Fruit fly (Drosophila melanogaster) whole organism, embryonic: ENCODE data around the gene CG10747.

Experiments
- Ada2b ChIP-seq: fragments of 200-800 bp; sonication (Bioruptor generic); IDR thresholded peaks from 2 replicates; pipeline ENCODE4 v1.3.6; 2022; ENCODE audit warnings: missing biosample characterization, missing genetic modification characterization
- Asciz ChIP-seq: fragments of 200-800 bp; sonication (Bioruptor generic); optimal IDR thresholded peaks from 2 replicates; lab custom pipeline; 2017; ENCODE audit warnings: missing biosample characterization, mild to moderate bottlenecking, missing genetic modification characterization, missing genetic modification reagents
- CG11504 ChIP-seq: fragments of 200-800 bp; sonication (Bioruptor generic); optimal IDR thresholded peaks from 3 replicates; lab custom pipeline; 2019; ENCODE audit warnings: missing biosample characterization, mild to moderate bottlenecking, missing genetic modification characterization, moderate library complexity
- CG12769 ChIP-seq: fragments of 200-800 bp; sonication (Bioruptor generic); optimal IDR thresholded peaks from 2 replicates; lab custom pipeline; 2019; ENCODE audit warnings: missing biosample characterization, mild to moderate bottlenecking, missing genetic modification characterization, moderate library complexity
- CG15269 ChIP-seq: fragments of 200-800 bp; sonication (Bioruptor generic); optimal IDR thresholded peaks from 2 replicates; lab custom pipeline; 2018; ENCODE audit warnings: missing biosample characterization, mild to moderate bottlenecking, missing genetic modification characterization, moderate library complexity
- CG1603 ChIP-seq: fragments of 200-800 bp; sonication (Bioruptor generic); optimal IDR thresholded peaks from 2 replicates; lab custom pipeline; 2019; ENCODE audit warnings: missing biosample characterization, mild to moderate bottlenecking, missing genetic modification characterization, moderate library complexity
- CG17359 ChIP-seq: fragments of 200-800 bp; sonication (Bioruptor generic); optimal IDR thresholded peaks from 3 replicates; lab custom pipeline; 2018; ENCODE audit warnings: missing biosample characterization, mild to moderate bottlenecking, missing genetic modification characterization, moderate library complexity
- CG1792 ChIP-seq: fragments of 200-800 bp; sonication (Bioruptor generic); optimal IDR thresholded peaks from 2 replicates; lab custom pipeline; 2016; ENCODE audit warnings: missing biosample characterization, missing genetic modification characterization
- CG2129 ChIP-seq: fragments of 200-800 bp; sonication (Bioruptor generic); IDR thresholded peaks from 2 replicates; pipeline ENCODE4 v1.3.6; 2022; ENCODE audit warnings: missing biosample characterization, missing genetic modification characterization; ENCODE audit not compliant: partially characterized antibody
- CG2199 ChIP-seq: fragments of 200-800 bp; sonication (Bioruptor generic); IDR thresholded peaks from 3 replicates; pipeline ENCODE4 v1.3.6; 2022; ENCODE audit warnings: missing biosample characterization, missing genetic modification characterization
- CG2678 ChIP-seq: fragments of 200-800 bp; sonication (Bioruptor generic); optimal IDR thresholded peaks from 3 replicates; lab custom pipeline; 2019; ENCODE audit warnings: missing biosample characterization, mild to moderate bottlenecking, missing genetic modification characterization, moderate library complexity
- CG32532 ChIP-seq: fragments of 200-800 bp; sonication (Bioruptor generic); IDR thresholded peaks from 2 replicates; pipeline ENCODE4 v1.3.6; 2022; ENCODE audit warnings: missing biosample characterization, missing genetic modification characterization
- CG3281 ChIP-seq: fragments of 200-800 bp; sonication (Bioruptor generic); optimal IDR thresholded peaks from 3 replicates; lab custom pipeline; 2017; ENCODE audit warnings: missing biosample characterization, mild to moderate bottlenecking, missing genetic modification characterization
- CG34224 ChIP-seq: fragments of 200-800 bp; sonication (Bioruptor generic); IDR thresholded peaks from 3 replicates; pipeline ENCODE4 v1.3.6; 2022; ENCODE audit warnings: missing biosample characterization, missing genetic modification characterization; ENCODE audit not compliant: partially characterized antibody
- CG6272 ChIP-seq: fragments of 200-800 bp; sonication (Bioruptor generic); IDR thresholded peaks from 2 replicates; pipeline ENCODE4 v1.3.6; 2022; ENCODE audit warnings: missing biosample characterization, missing genetic modification characterization
- CG7372 ChIP-seq: fragments of 200-800 bp; sonication (Bioruptor generic); IDR thresholded peaks from 2 replicates; pipeline ENCODE4 v1.3.6; 2022; ENCODE audit warnings: missing biosample characterization, missing genetic modification characterization
- CG9437 ChIP-seq: fragments of 200-800 bp; sonication (Bioruptor generic); optimal IDR thresholded peaks from 2 replicates; lab custom pipeline; 2018; ENCODE audit warnings: missing biosample characterization, mild to moderate bottlenecking, missing genetic modification characterization
- CTCF ChIP-seq: fragments of 200-800 bp; sonication (Bioruptor generic); optimal IDR thresholded peaks from 2 replicates; lab custom pipeline; 2017; ENCODE audit warnings: missing biosample characterization, mild to moderate bottlenecking, missing genetic modification characterization, moderate library complexity
- Gsc ChIP-seq: fragments of 200-800 bp; sonication (Bioruptor generic); IDR thresholded peaks from 2 replicates; pipeline ENCODE4 v1.3.6; 2022; ENCODE audit warnings: missing biosample characterization, missing genetic modification characterization
- H15 ChIP-seq: fragments of 200-800 bp; sonication (Bioruptor generic); IDR thresholded peaks from 3 replicates; pipeline ENCODE4 v1.3.6; 2022; ENCODE audit warnings: missing biosample characterization, missing genetic modification characterization
- H2.0 ChIP-seq: fragments of 200-800 bp; sonication (Bioruptor generic); IDR thresholded peaks from 2 replicates; pipeline ENCODE4 v1.3.6; 2022; ENCODE audit warnings: missing biosample characterization, missing genetic modification characterization
- HLH4C ChIP-seq: fragments of 200-800 bp; sonication (Bioruptor generic); IDR thresholded peaks from 3 replicates; pipeline ENCODE4 v1.3.6; 2022; ENCODE audit warnings: missing biosample characterization, missing genetic modification characterization; ENCODE audit not compliant: partially characterized antibody
- Lhr ChIP-seq: fragments of 200-800 bp; sonication (Bioruptor generic); optimal IDR thresholded peaks from 3 replicates; lab custom pipeline; 2017; ENCODE audit warnings: mild to moderate bottlenecking, missing biosample characterization, missing genetic modification reagents, missing genetic modification characterization
- MBD-R2 ChIP-seq: fragments of 200-800 bp; sonication (Bioruptor generic); IDR thresholded peaks from 2 replicates; pipeline ENCODE4 v1.3.6; 2022; ENCODE audit warnings: missing biosample characterization, missing genetic modification characterization
- NC2α ChIP-seq: fragments of 200-800 bp; sonication (Bioruptor generic); optimal IDR thresholded peaks from 2 replicates; lab custom pipeline; 2016; ENCODE audit warnings: missing biosample characterization, missing genetic modification characterization
- Nf-YA ChIP-seq: fragments of 200-800 bp; sonication (Bioruptor generic); IDR thresholded peaks from 2 replicates; pipeline ENCODE4 v1.3.6; 2022; ENCODE audit warnings: missing biosample characterization, missing genetic modification characterization
- Ptx1 ChIP-seq: fragments of 200-800 bp; sonication (Bioruptor generic); IDR thresholded peaks from 2 replicates; pipeline ENCODE4 v1.3.6; 2022; ENCODE audit warnings: missing biosample characterization, missing genetic modification characterization
- Sin3A ChIP-seq: fragments of >200 bp; optimal IDR thresholded peaks from 2 replicates; lab custom pipeline; 2018
- amos ChIP-seq: fragments of 200-800 bp; sonication (Bioruptor generic); IDR thresholded peaks from 2 replicates; pipeline ENCODE4 v1.3.6; 2022; ENCODE audit warnings: missing biosample characterization, missing genetic modification characterization; ENCODE audit not compliant: partially characterized antibody
- bowl ChIP-seq: fragments of 200-800 bp; sonication (Bioruptor generic); IDR thresholded peaks from 2 replicates; pipeline ENCODE4 v1.3.6; 2022; ENCODE audit warnings: missing biosample characterization, missing genetic modification characterization
- ci ChIP-seq: fragments of 200-800 bp; sonication (Bioruptor generic); IDR thresholded peaks from 3 replicates; pipeline ENCODE4 v1.3.6; 2022; ENCODE audit warnings: missing biosample characterization, missing genetic modification characterization
- en ChIP-seq: fragments of 200-800 bp; sonication (Bioruptor generic); optimal IDR thresholded peaks from 2 replicates; lab custom pipeline; 2016; ENCODE audit warnings: missing biosample characterization, missing genetic modification characterization
- esg ChIP-seq: fragments of 200-800 bp; sonication (Bioruptor generic); conservative IDR thresholded peaks from 2 replicates; pipeline ENCODE4 v1.3.6; 2022; ENCODE audit warnings: missing biosample characterization, missing genetic modification characterization
- ewg ChIP-seq: fragments of 200-800 bp; sonication (Bioruptor generic); optimal IDR thresholded peaks from 3 replicates; lab custom pipeline; 2017; ENCODE audit warnings: mild to moderate bottlenecking, missing biosample characterization, missing genetic modification reagents, missing genetic modification characterization
- exex ChIP-seq: fragments of 200-800 bp; sonication (Bioruptor generic); optimal IDR thresholded peaks from 4 replicates; lab custom pipeline; 2018; ENCODE audit warnings: missing biosample characterization, mild to moderate bottlenecking, missing genetic modification characterization, moderate library complexity
- gsb-n ChIP-seq: fragments of 200-800 bp; sonication (Bioruptor generic); optimal IDR thresholded peaks from 3 replicates; lab custom pipeline; 2018; ENCODE audit warnings: missing biosample characterization, mild to moderate bottlenecking, missing genetic modification characterization
- her ChIP-seq: fragments of 200-800 bp; sonication (Bioruptor generic); optimal IDR thresholded peaks from 2 replicates; lab custom pipeline; 2016; ENCODE audit warnings: missing biosample characterization, missing genetic modification characterization
- hkb ChIP-seq, 2 experiments: fragments of 200-800 bp in 1 of 2; fragments of >200 bp in 1 of 2; sonication (Bioruptor generic) in 1 of 2; IDR thresholded peaks in 1 of 2; optimal IDR thresholded peaks in 1 of 2; 2 replicates each; pipeline versions ENCODE4 v1.3.6 to Lab custom; 2017 to 2022; ENCODE audit warnings: missing biosample characterization in 1 of 2, missing genetic modification characterization in 1 of 2
- jumu ChIP-seq: fragments of 200-800 bp; sonication (Bioruptor generic); optimal IDR thresholded peaks from 3 replicates; lab custom pipeline; 2016; ENCODE audit warnings: missing biosample characterization, missing genetic modification characterization
- kni ChIP-seq: fragments of 200-800 bp; sonication (Bioruptor generic); optimal IDR thresholded peaks from 3 replicates; lab custom pipeline; 2017; ENCODE audit warnings: mild to moderate bottlenecking, missing biosample characterization, missing genetic modification reagents, missing genetic modification characterization
- knrl ChIP-seq: fragments of 200-800 bp; sonication (Bioruptor generic); IDR thresholded peaks from 3 replicates; pipeline ENCODE4 v1.3.6; 2022; ENCODE audit warnings: missing biosample characterization, missing genetic modification characterization; ENCODE audit not compliant: partially characterized antibody
- lmd ChIP-seq: fragments of 200-800 bp; sonication (Bioruptor generic); IDR thresholded peaks from 2 replicates; pipeline ENCODE4 v1.3.6; 2022; ENCODE audit warnings: missing biosample characterization, missing genetic modification characterization
- maf-S ChIP-seq: fragments of 200-800 bp; sonication (Bioruptor generic); optimal IDR thresholded peaks from 2 replicates; lab custom pipeline; 2016; ENCODE audit warnings: missing biosample characterization, missing genetic modification characterization
- mirr ChIP-seq: fragments of 200-800 bp; sonication (Bioruptor generic); optimal IDR thresholded peaks from 3 replicates; lab custom pipeline; 2018; ENCODE audit warnings: missing biosample characterization, mild to moderate bottlenecking, missing genetic modification characterization
- otp ChIP-seq: fragments of 200-800 bp; sonication (Bioruptor generic); IDR thresholded peaks from 3 replicates; pipeline ENCODE4, ENCODE4 v1.3.6; 2022; ENCODE audit warnings: missing biosample characterization, missing genetic modification characterization
- pzg ChIP-seq: fragments of 200-800 bp; sonication (Bioruptor generic); optimal IDR thresholded peaks from 3 replicates; lab custom pipeline; 2018; ENCODE audit warnings: missing biosample characterization, mild to moderate bottlenecking, missing genetic modification characterization, moderate library complexity
- rib ChIP-seq: fragments of 200-800 bp; sonication (Bioruptor generic); IDR thresholded peaks from 2 replicates; pipeline ENCODE4 v1.3.6; 2022; ENCODE audit warnings: missing biosample characterization, missing genetic modification characterization
- row ChIP-seq: fragments of 200-800 bp; sonication (Bioruptor generic); IDR thresholded peaks from 3 replicates; pipeline ENCODE4 v1.3.6; 2022; ENCODE audit warnings: missing biosample characterization, missing genetic modification characterization
- salm ChIP-seq: fragments of 200-800 bp; sonication (Bioruptor generic); optimal IDR thresholded peaks from 2 replicates; lab custom pipeline; 2018; ENCODE audit warnings: missing biosample characterization, mild to moderate bottlenecking, missing genetic modification characterization
- tll ChIP-seq, 2 experiments: fragments of 200-800 bp in 1 of 2; fragments of >200 bp in 1 of 2; sonication (Bioruptor generic) in 1 of 2; optimal IDR thresholded peaks; 2 replicates each; lab custom pipeline; 2017 to 2019; ENCODE audit warnings: missing biosample characterization in 2 of 2, missing genetic modification characterization in 2 of 2, mild to moderate bottlenecking in 1 of 2, moderate library complexity in 1 of 2
- twi ChIP-seq: fragments of 200-800 bp; optimal IDR thresholded peaks from 2 replicates; lab custom pipeline; 2019; ENCODE audit warnings: missing biosample characterization, mild to moderate bottlenecking, missing genetic modification characterization, moderate library complexity

The CG10747 gene

dm6 chr2L:20098194-20098593, 7.0 kb upstream of the CG10747 start (continued):
- TF ChIP-seq Gsc (GFP tag; lab: Robert Waterston, UW) = no peak
- TF ChIP-seq esg (GFP tag; lab: Robert Waterston, UW) = no peak
- TF ChIP-seq mirr (GFP tag; lab: Kevin White, UChicago) = no peak
- 0 out of 3 replicates have a peak, but pooled peaks have one; percentile 1 for TF ChIP-seq CG34224 (GFP tag; lab: Robert Waterston, UW)
- TF ChIP-seq pzg = peak; percentile 8
- TF ChIP-seq twi (tag; lab: Kevin White, UChicago) = no peak
- TF ChIP-seq her (GFP tag; lab: Kevin White, UChicago) = peak; percentile 2
- no peak for TF ChIP-seq otp (GFP tag; lab: Robert Waterston, UW)
- TF ChIP-seq CG9437 (GFP tag; lab: Kevin White, UChicago) = no peak
- 0 out of 2 replicates have a peak, but pooled peaks have one; percentile 7 for TF ChIP-seq CG6272
- no peak for TF ChIP-seq gsb-n (tag; lab: Kevin White, UChicago)
- TF ChIP-seq CG1792 (GFP tag; lab: Kevin White, UChicago) = no peak
- TF ChIP-seq CTCF (GFP tag; lab: Kevin White, UChicago) = peak; percentile 38
- TF ChIP-seq tll (GFP tag; optimal IDR thresholded peaks at IDR 0.05; lab: Kevin White, UChicago) = no peak
- TF ChIP-seq ewg (GFP tag; lab: Kevin White, UChicago) = no peak
- no peak for TF ChIP-seq salm (tag; lab: Kevin White, UChicago)
- TF ChIP-seq exex = no peak
- 0 out of 2 replicates have a peak, but pooled peaks have one; percentile 7 for TF ChIP-seq lmd (GFP tag; lab: Robert Waterston, UW)
- no peak for TF ChIP-seq CG12769 (tag; lab: Kevin White, UChicago)
- TF ChIP-seq CG32532 (GFP tag; lab: Robert Waterston, UW) = peak; percentile 39
- TF ChIP-seq rib (GFP tag; lab: Robert Waterston, UW) = no peak
- peak; percentile 47 for TF ChIP-seq row (GFP tag; lab: Robert Waterston, UW)
- TF ChIP-seq Lhr (GFP tag; lab: Kevin White, UChicago) = peak; percentile 35
- no peak for TF ChIP-seq kni
- TF ChIP-seq maf-S = no peak
- no peak for TF ChIP-seq Sin3A (lab: Kevin White, UChicago)
- peak; percentile 11; the same call in 1 of the 2 replicates for TF ChIP-seq Ptx1 (GFP tag; lab: Robert Waterston, UW)
- no peak for TF ChIP-seq MBD-R2 (GFP tag; lab: Robert Waterston, UW)
- TF ChIP-seq H15 (GFP tag; lab: Robert Waterston, UW) = no peak
- TF ChIP-seq hkb (optimal IDR thresholded peaks at IDR 0.05; lab: Kevin White, UChicago) = no peak
- TF ChIP-seq hkb (GFP tag; IDR thresholded peaks at IDR 0.05; lab: Robert Waterston, UW) = no peak
- TF ChIP-seq CG15269 (tag; lab: Kevin White, UChicago) = peak; percentile 27
- TF ChIP-seq amos (GFP tag; lab: Robert Waterston, UW) = 0 out of 2 replicates have a peak, but pooled peaks have one; percentile 20
- TF ChIP-seq ci (GFP tag; lab: Robert Waterston, UW) = 0 out of 3 replicates have a peak, but pooled peaks have one; percentile 8
- TF ChIP-seq Ada2b (GFP tag; lab: Robert Waterston, UW) = 0 out of 2 replicates have a peak, but pooled peaks have one; percentile 20
- no peak for TF ChIP-seq bowl (GFP tag; lab: Robert Waterston, UW)
- TF ChIP-seq Nf-YA (GFP tag; lab: Robert Waterston, UW) = no peak
- peak; percentile 37 for TF ChIP-seq CG1603 (tag; lab: Kevin White, UChicago)
- TF ChIP-seq jumu = no peak
- no peak for TF ChIP-seq knrl
- TF ChIP-seq en (GFP tag; lab: Kevin White, UChicago) = no peak
- no peak for TF ChIP-seq CG2678
- TF ChIP-seq HLH4C = no peak
- no peak for TF ChIP-seq Asciz
- peak; percentile 9 for TF ChIP-seq CG11504
- TF ChIP-seq CG2199 (GFP tag; lab: Robert Waterston, UW) = peak; percentile 63; the same call in 1 of the 3 replicates
- no peak for TF ChIP-seq NC2α (GFP tag; lab: Kevin White, UChicago)
- TF ChIP-seq CG17359 (tag; lab: Kevin White, UChicago) = no peak
- TF ChIP-seq CG7372 (GFP tag; lab: Robert Waterston, UW) = no peak
- TF ChIP-seq CG2129 (GFP tag; lab: Robert Waterston, UW) = no peak
- TF ChIP-seq H2.0 (GFP tag; lab: Robert Waterston, UW) = no peak; the same call in 1 of the 2 replicates
- TF ChIP-seq CG3281 (GFP tag; lab: Kevin White, UChicago) = no peak
